Worm (Caenorhabditis elegans) whole organism, L3 larva: Measurements from ENCODE around the gene ceh-75.
A peak's percentile ranks its signal among the peaks of the same experiment; 100 is the strongest.

Experiments used
- ZK546.5 ChIP-seq: sonication (generic microtip); optimal IDR thresholded peaks from 2 replicates; lab custom pipeline; 2017; ENCODE audit warnings: missing biosample characterization, missing genetic modification characterization
- aly-2 ChIP-seq: fragments of 150-350 bp; optimal IDR thresholded peaks from 2 replicates; lab custom pipeline; 2014; ENCODE audit warnings: missing biosample characterization, missing genetic modification characterization
- ama-1 ChIP-seq: fragments of 150-350 bp; optimal IDR thresholded peaks from 2 replicates; lab custom pipeline; 2018
- ceh-16 ChIP-seq: sonication (generic microtip); optimal IDR thresholded peaks from 2 replicates; lab custom pipeline; 2017; ENCODE audit warnings: missing biosample characterization, missing genetic modification characterization
- ceh-28 ChIP-seq: fragments of 150-350 bp; optimal IDR thresholded peaks from 2 replicates; lab custom pipeline; 2014; ENCODE audit warnings: missing biosample characterization, missing genetic modification reagents, missing genetic modification characterization
- ceh-82 ChIP-seq: fragments of 150-350 bp; optimal IDR thresholded peaks from 2 replicates; lab custom pipeline; 2014; ENCODE audit warnings: missing biosample characterization, missing genetic modification characterization
- ceh-9 ChIP-seq: sonication (generic microtip); optimal IDR thresholded peaks from 2 replicates; lab custom pipeline; 2018; ENCODE audit warnings: missing biosample characterization, missing genetic modification characterization
- daf-12 ChIP-seq: fragments of 150-350 bp; optimal IDR thresholded peaks from 2 replicates; lab custom pipeline; 2014; ENCODE audit warnings: missing biosample characterization, missing genetic modification reagents, missing genetic modification characterization
- egl-5 ChIP-seq: fragments of 150-350 bp; optimal IDR thresholded peaks from 2 replicates; lab custom pipeline; 2017; ENCODE audit warnings: missing biosample characterization, missing genetic modification reagents, missing genetic modification characterization, inconsistent platforms
- elt-2 ChIP-seq: sonication (generic microtip); optimal IDR thresholded peaks from 2 replicates; lab custom pipeline; 2016; ENCODE audit warnings: missing genetic modification reagents, mild to moderate bottlenecking, missing genetic modification characterization, missing compliant biosample characterization
- elt-3 ChIP-seq, 3 experiments: fragments of 150-350 bp in 1 of 3; sonication (generic microtip) in 2 of 3; optimal IDR thresholded peaks; 2 replicates in 2 of 3; 4 replicates in 1 of 3; lab custom pipeline; 2014 to 2017; ENCODE audit warnings: missing biosample characterization in 3 of 3, missing genetic modification characterization in 3 of 3
- fkh-10 ChIP-seq: sonication (generic microtip); optimal IDR thresholded peaks from 2 replicates; lab custom pipeline; 2017; ENCODE audit warnings: missing biosample characterization, missing genetic modification reagents, missing genetic modification characterization
- fos-1 ChIP-seq: fragments of 150-350 bp; optimal IDR thresholded peaks from 2 replicates; lab custom pipeline; 2014; ENCODE audit warnings: missing biosample characterization, missing genetic modification characterization
- hmg-11 ChIP-seq: sonication (generic microtip); optimal IDR thresholded peaks from 2 replicates; lab custom pipeline; 2016; ENCODE audit warnings: missing genetic modification characterization, missing compliant biosample characterization
- jun-1 ChIP-seq: fragments of 150-350 bp; optimal IDR thresholded peaks from 2 replicates; lab custom pipeline; 2014; ENCODE audit warnings: missing biosample characterization, missing genetic modification reagents, missing genetic modification characterization
- lin-15B ChIP-seq: fragments of 150-350 bp; optimal IDR thresholded peaks from 2 replicates; lab custom pipeline; 2014; ENCODE audit warnings: missing biosample characterization, missing genetic modification characterization
- lin-39 ChIP-seq: fragments of 150-350 bp; optimal IDR thresholded peaks from 2 replicates; lab custom pipeline; 2018; ENCODE audit warnings: missing biosample characterization, missing genetic modification reagents, missing genetic modification characterization
- lsy-12 ChIP-seq: sonication (generic microtip); optimal IDR thresholded peaks from 2 replicates; lab custom pipeline; 2016; ENCODE audit warnings: mild to moderate bottlenecking, missing genetic modification characterization, missing compliant biosample characterization
- mml-1 ChIP-seq: fragments of 150-350 bp; sonication (generic microtip); optimal IDR thresholded peaks from 3 replicates; lab custom pipeline; 2014; ENCODE audit warnings: missing biosample characterization, missing genetic modification characterization
- nfya-1 ChIP-seq: sonication (generic microtip); optimal IDR thresholded peaks from 2 replicates; lab custom pipeline; 2017; ENCODE audit warnings: missing genetic modification characterization, mild to moderate bottlenecking, missing compliant biosample characterization, antibody characterized with exemption, moderate library complexity; ENCODE audit not compliant: insufficient read depth
- nhr-11 ChIP-seq: fragments of 150-350 bp; optimal IDR thresholded peaks from 2 replicates; lab custom pipeline; 2014; ENCODE audit warnings: missing biosample characterization, missing genetic modification characterization
- nhr-12 ChIP-seq: fragments of 150-350 bp; optimal IDR thresholded peaks from 2 replicates; lab custom pipeline; 2014; ENCODE audit warnings: missing biosample characterization, missing genetic modification characterization
- nhr-23 ChIP-seq: fragments of 150-350 bp; optimal IDR thresholded peaks from 2 replicates; lab custom pipeline; 2014; ENCODE audit warnings: missing biosample characterization, missing genetic modification reagents, missing genetic modification characterization
- nhr-237 ChIP-seq: fragments of 150-350 bp; optimal IDR thresholded peaks from 2 replicates; lab custom pipeline; 2014; ENCODE audit warnings: missing biosample characterization, missing genetic modification characterization
- nhr-25 ChIP-seq: sonication (generic microtip); optimal IDR thresholded peaks from 2 replicates; lab custom pipeline; 2017; ENCODE audit warnings: missing biosample characterization, missing genetic modification characterization
- nhr-28 ChIP-seq: fragments of 150-350 bp; optimal IDR thresholded peaks from 2 replicates; lab custom pipeline; 2014; ENCODE audit warnings: missing biosample characterization, missing genetic modification characterization
- nhr-43 ChIP-seq: sonication (generic microtip); optimal IDR thresholded peaks from 2 replicates; lab custom pipeline; 2016; ENCODE audit warnings: mild to moderate bottlenecking, missing genetic modification characterization, missing compliant biosample characterization; ENCODE audit not compliant: poor library complexity, severe bottlenecking
- nhr-67 ChIP-seq: fragments of 150-350 bp; optimal IDR thresholded peaks from 2 replicates; lab custom pipeline; 2014; ENCODE audit warnings: missing biosample characterization, missing genetic modification characterization
- nhr-76 ChIP-seq: fragments of 150-350 bp; sonication (generic microtip); optimal IDR thresholded peaks from 5 replicates; lab custom pipeline; 2014; ENCODE audit warnings: missing biosample characterization, missing genetic modification characterization
- pha-4 ChIP-seq: fragments of 150-350 bp; optimal IDR thresholded peaks from 2 replicates; lab custom pipeline; 2014; ENCODE audit warnings: missing biosample characterization, missing genetic modification reagents, missing genetic modification characterization
- pqm-1 ChIP-seq: fragments of 150-350 bp; optimal IDR thresholded peaks from 2 replicates; lab custom pipeline; 2017; ENCODE audit warnings: missing biosample characterization, missing genetic modification characterization, inconsistent platforms
- skn-1 ChIP-seq: fragments of 150-350 bp; optimal IDR thresholded peaks from 2 replicates; lab custom pipeline; 2014; ENCODE audit warnings: missing biosample characterization, missing genetic modification characterization
- tbx-2 ChIP-seq: sonication (generic microtip); optimal IDR thresholded peaks from 2 replicates; lab custom pipeline; 2016; ENCODE audit warnings: mild to moderate bottlenecking, missing genetic modification characterization, missing compliant biosample characterization
- unc-62 ChIP-seq: fragments of 150-350 bp; sonication (generic microtip); optimal IDR thresholded peaks from 4 replicates; lab custom pipeline; 2014; ENCODE audit warnings: missing biosample characterization, missing genetic modification reagents, missing genetic modification characterization
- zag-1 ChIP-seq: fragments of 150-350 bp; optimal IDR thresholded peaks from 2 replicates; lab custom pipeline; 2014; ENCODE audit warnings: missing biosample characterization, missing genetic modification characterization

Gene ceh-75

DNA sequence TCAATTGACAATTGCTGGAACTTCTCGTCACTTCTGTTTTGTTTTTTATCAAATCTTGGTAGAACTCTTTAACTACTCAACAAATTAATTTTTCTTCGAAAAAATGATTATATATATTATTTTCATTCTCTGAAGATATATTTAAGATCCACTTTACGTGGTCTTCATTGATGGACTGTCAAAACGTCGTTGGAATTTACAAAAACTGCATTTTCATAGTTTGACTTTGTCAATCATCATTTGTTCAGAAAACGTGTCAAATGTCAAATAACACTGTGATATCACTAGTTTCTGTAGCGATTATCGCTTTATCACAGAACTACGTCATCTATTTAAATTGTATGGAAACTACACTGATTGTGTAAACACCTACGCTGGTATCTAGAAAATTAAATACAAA lies 3.3 kb downstream of the ceh-75 start:
- TF ChIP-seq elt-2 (tag; lab: Kevin White, UChicago) (peak; percentile 41), nhr-23 (tag; lab: Kevin White, UChicago) (no peak), pqm-1 (tag; lab: Kevin White, UChicago) (peak; percentile 25)

DNA sequence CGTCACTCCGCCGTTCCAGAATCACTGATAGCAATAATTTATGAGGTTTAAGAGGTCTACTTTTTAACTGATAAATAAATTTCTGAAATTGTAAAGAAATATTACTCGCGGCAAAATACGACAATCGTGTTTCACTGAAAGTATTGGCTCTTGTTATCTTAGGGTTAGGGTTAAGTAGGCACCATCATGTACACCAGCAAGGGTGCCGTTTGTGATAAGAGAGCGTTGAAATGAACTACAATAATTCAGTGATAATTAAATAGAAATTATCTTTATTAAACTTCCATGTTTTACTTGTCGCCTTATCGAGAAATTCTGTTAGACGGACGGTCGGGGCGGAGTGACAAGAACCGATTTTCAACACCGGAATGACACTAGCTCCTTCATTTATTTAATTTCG lies 4.5 kb downstream of the ceh-75 start:
- TF ChIP-seq pqm-1 (tag; lab: Kevin White, UChicago) = peak; percentile 76
- no peak for TF ChIP-seq nhr-237 (tag; lab: Kevin White, UChicago)
- TF ChIP-seq skn-1 (tag; lab: Kevin White, UChicago) = no peak
- TF ChIP-seq zag-1 (tag; lab: Kevin White, UChicago) = no peak
- peak; percentile 97 for TF ChIP-seq elt-2 (tag; lab: Kevin White, UChicago)
- TF ChIP-seq elt-3 (tag; optimal IDR thresholded peaks at IDR 0.05; lab: Kevin White, UChicago) = no peak
- TF ChIP-seq ZK546.5 (tag; lab: Kevin White, UChicago) = no peak
- no peak for TF ChIP-seq nhr-43 (tag; lab: Kevin White, UChicago)
- no peak for TF ChIP-seq unc-62 (GFP tag; lab: Kevin White, UChicago)
- TF ChIP-seq jun-1 (tag; lab: Kevin White, UChicago) = peak; percentile 64
- TF ChIP-seq nhr-76 (tag; lab: Kevin White, UChicago) = no peak
- TF ChIP-seq ceh-82 (tag; lab: Kevin White, UChicago) = no peak
- no peak for TF ChIP-seq nhr-28 (tag; lab: Kevin White, UChicago)
- no peak for TF ChIP-seq lsy-12 (tag; lab: Kevin White, UChicago)
- TF ChIP-seq lin-15B (tag; lab: Kevin White, UChicago) = no peak
- no peak for TF ChIP-seq hmg-11 (tag; lab: Kevin White, UChicago)
- peak; percentile 4 for TF ChIP-seq pha-4 (tag; lab: Kevin White, UChicago)
- no peak for TF ChIP-seq tbx-2 (tag; lab: Kevin White, UChicago)
- no peak for TF ChIP-seq lin-39 (tag; lab: Kevin White, UChicago)

DNA sequence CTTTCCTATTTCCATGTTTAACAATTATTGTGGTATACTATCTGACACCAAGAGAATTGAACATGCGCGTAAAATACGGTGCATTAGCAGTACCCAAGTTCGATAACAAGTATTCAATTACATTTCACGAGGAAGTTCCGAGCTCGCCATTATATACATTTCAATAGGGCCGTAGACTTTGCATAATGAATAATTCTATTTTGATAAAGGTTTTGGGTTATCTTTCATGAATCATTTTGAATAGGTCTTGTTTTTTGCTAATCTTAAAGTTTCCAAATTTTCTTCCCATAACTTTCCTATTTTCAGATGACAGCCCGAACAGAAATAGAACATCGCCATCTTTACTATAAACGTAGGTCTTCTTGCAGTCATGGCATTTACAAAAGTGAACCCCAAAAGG lies 5.1 kb downstream of the ceh-75 start, which contains the start of gene C50H2.13:
TSS of gene C50H2.13 (plus strand) at position 301 of the 400 bp plus-strand sequence.
- no peak for TF ChIP-seq nhr-28 (tag; lab: Kevin White, UChicago)
- TF ChIP-seq hmg-11 (tag; lab: Kevin White, UChicago) = no peak
- TF ChIP-seq ceh-16 (tag; lab: Kevin White, UChicago) = no peak
- TF ChIP-seq nhr-25 = no peak
- TF ChIP-seq ama-1 (lab: Kevin White, UChicago) = no peak
- TF ChIP-seq elt-2 (tag; lab: Kevin White, UChicago) = no peak
- TF ChIP-seq, all 47 proteins: peak for 0

DNA sequence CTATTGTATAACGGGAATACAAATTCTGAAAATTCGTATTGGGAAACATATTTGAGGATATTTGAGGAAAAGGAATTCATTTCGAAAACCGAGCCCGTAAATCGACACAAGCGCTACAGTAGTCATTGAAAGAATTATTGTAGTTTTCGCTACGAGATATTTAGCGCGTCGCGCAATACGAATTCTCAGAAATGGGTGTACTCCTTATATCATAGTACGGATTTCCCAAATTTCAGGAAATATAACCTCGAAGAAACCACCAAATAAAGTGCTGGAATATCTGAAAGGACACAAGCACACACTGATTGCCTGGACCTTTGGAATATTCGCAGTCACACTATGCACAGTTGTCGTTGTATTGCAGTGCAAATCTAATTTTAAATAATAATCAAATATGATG lies 6.2 kb downstream of the ceh-75 start:
- TF ChIP-seq ceh-28 (no peak), elt-2 (tag; lab: Kevin White, UChicago) (no peak), mml-1 (tag; lab: Kevin White, UChicago) (no peak), pqm-1 (tag; lab: Kevin White, UChicago) (no peak), lsy-12 (tag; lab: Kevin White, UChicago) (no peak), pha-4 (tag; lab: Kevin White, UChicago) (no peak), ama-1 (lab: Kevin White, UChicago) (no peak), nhr-12 (tag; lab: Kevin White, UChicago) (no peak), nhr-11 (no peak), nhr-67 (tag; lab: Kevin White, UChicago) (no peak), nhr-25 (no peak)

DNA sequence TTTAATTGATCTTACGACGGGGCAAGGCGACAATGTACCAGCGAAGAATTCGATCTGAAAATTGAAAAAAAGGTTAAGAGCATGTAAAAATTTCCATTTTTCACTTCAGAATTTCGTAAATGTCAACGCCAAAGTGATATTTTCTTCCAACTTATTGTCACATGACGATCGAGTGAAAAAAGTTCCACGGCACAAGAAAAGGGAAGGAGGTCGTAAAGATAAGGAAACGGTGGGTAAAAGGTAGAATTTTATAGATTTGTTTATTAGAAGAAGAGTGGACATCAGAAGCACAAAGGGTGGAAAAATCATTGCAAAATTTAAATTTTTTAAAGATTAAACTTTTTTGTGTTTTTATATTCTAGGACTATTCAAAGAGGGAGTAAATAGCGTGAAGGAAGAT lies 6.8 kb downstream of the ceh-75 start:
- TF ChIP-seq ceh-82 (tag; lab: Kevin White, UChicago) (no peak), daf-12 (tag; lab: Kevin White, UChicago) (no peak), nhr-76 (tag; lab: Kevin White, UChicago) (no peak), elt-3 (tag; optimal IDR thresholded peaks at IDR 0.05; lab: Kevin White, UChicago) (no peak), ceh-9 (no peak), ceh-16 (tag; lab: Kevin White, UChicago) (no peak), ama-1 (lab: Kevin White, UChicago) (no peak), tbx-2 (tag; lab: Kevin White, UChicago) (no peak), hmg-11 (tag; lab: Kevin White, UChicago) (no peak), aly-2 (no peak), egl-5 (tag; lab: Kevin White, UChicago) (no peak), elt-2 (tag; lab: Kevin White, UChicago) (peak; percentile 87), pqm-1 (tag; lab: Kevin White, UChicago) (peak; percentile 63), pha-4 (tag; lab: Kevin White, UChicago) (peak; percentile 36), fkh-10 (GFP tag; lab: Kevin White, UChicago) (no peak), nhr-11 (no peak), jun-1 (tag; lab: Kevin White, UChicago) (peak; percentile 16), fos-1 (no peak), nfya-1 (no peak), skn-1 (tag; lab: Kevin White, UChicago) (no peak)
